Fruit fly (Drosophila melanogaster) whole organism, embryonic: Measurements from ENCODE around the gene CG33932.

ENCODE experiments used
- B-H2 ChIP-seq: fragments of 200-800 bp; sonication (Bioruptor generic); optimal IDR thresholded peaks from 2 replicates; lab custom pipeline; 2018; ENCODE audit warnings: missing biosample characterization, mild to moderate bottlenecking, missing genetic modification characterization
- CG10979 ChIP-seq: fragments of 200-800 bp; sonication (Bioruptor generic); optimal IDR thresholded peaks from 2 replicates; lab custom pipeline; 2018; ENCODE audit warnings: missing biosample characterization, mild to moderate bottlenecking, missing genetic modification characterization, moderate library complexity
- CG12769 ChIP-seq: fragments of 200-800 bp; sonication (Bioruptor generic); optimal IDR thresholded peaks from 2 replicates; lab custom pipeline; 2019; ENCODE audit warnings: missing biosample characterization, mild to moderate bottlenecking, missing genetic modification characterization, moderate library complexity
- CG15269 ChIP-seq: fragments of 200-800 bp; sonication (Bioruptor generic); optimal IDR thresholded peaks from 2 replicates; lab custom pipeline; 2018; ENCODE audit warnings: missing biosample characterization, mild to moderate bottlenecking, missing genetic modification characterization, moderate library complexity
- CG16779 ChIP-seq: fragments of 200-800 bp; sonication (Bioruptor generic); IDR thresholded peaks from 2 replicates; pipeline ENCODE4 v1.3.6; 2022; ENCODE audit warnings: missing biosample characterization, missing genetic modification characterization
- CG16815 ChIP-seq: fragments of 200-800 bp; sonication (Bioruptor generic); optimal IDR thresholded peaks from 3 replicates; lab custom pipeline; 2017; ENCODE audit warnings: missing biosample characterization, mild to moderate bottlenecking, missing genetic modification characterization
- CG17912 ChIP-seq: fragments of 200-800 bp; sonication (Bioruptor generic); optimal IDR thresholded peaks from 2 replicates; lab custom pipeline; 2018; ENCODE audit warnings: missing biosample characterization, mild to moderate bottlenecking, missing genetic modification characterization
- CG1792 ChIP-seq: fragments of 200-800 bp; sonication (Bioruptor generic); optimal IDR thresholded peaks from 2 replicates; lab custom pipeline; 2016; ENCODE audit warnings: missing biosample characterization, missing genetic modification characterization
- CG2889 ChIP-seq: fragments of 200-800 bp; sonication (Bioruptor generic); IDR thresholded peaks from 3 replicates; pipeline ENCODE4 v1.3.6; 2022; ENCODE audit warnings: missing biosample characterization, missing genetic modification characterization
- CG3163 ChIP-seq: fragments of 200-800 bp; sonication (Bioruptor generic); optimal IDR thresholded peaks from 3 replicates; lab custom pipeline; 2016; ENCODE audit warnings: missing biosample characterization, missing genetic modification characterization
- CG3847 ChIP-seq: fragments of 200-800 bp; sonication (Bioruptor generic); IDR thresholded peaks from 2 replicates; pipeline ENCODE4 v1.3.6; 2022; ENCODE audit warnings: missing biosample characterization, missing genetic modification characterization
- CG4282 ChIP-seq: fragments of 200-800 bp; sonication (Bioruptor generic); optimal IDR thresholded peaks from 2 replicates; lab custom pipeline; 2016; ENCODE audit warnings: missing biosample characterization, missing genetic modification characterization
- CG4360 ChIP-seq: fragments of 200-800 bp; sonication (Bioruptor generic); IDR thresholded peaks from 2 replicates; pipeline ENCODE4 v1.3.6; 2022; ENCODE audit warnings: missing biosample characterization, missing genetic modification characterization
- CG6654 ChIP-seq: fragments of 200-800 bp; sonication (Bioruptor generic); optimal IDR thresholded peaks from 2 replicates; lab custom pipeline; 2017; ENCODE audit warnings: missing biosample characterization, mild to moderate bottlenecking, missing genetic modification characterization
- CG6791 ChIP-seq: fragments of 200-800 bp; sonication (Bioruptor generic); IDR thresholded peaks from 3 replicates; pipeline ENCODE4 v1.3.6; 2022; ENCODE audit warnings: missing biosample characterization, missing genetic modification characterization; ENCODE audit not compliant: partially characterized antibody
- CG7928 ChIP-seq: fragments of 200-800 bp; sonication (Bioruptor generic); optimal IDR thresholded peaks from 2 replicates; lab custom pipeline; 2017; ENCODE audit warnings: missing biosample characterization, mild to moderate bottlenecking, missing genetic modification characterization
- CoRest ChIP-seq: fragments of 200-800 bp; sonication (Bioruptor generic); optimal IDR thresholded peaks from 3 replicates; lab custom pipeline; 2018; ENCODE audit warnings: missing biosample characterization, mild to moderate bottlenecking, missing genetic modification characterization, moderate library complexity
- CrebB ChIP-seq: fragments of 200-800 bp; sonication (Bioruptor generic); optimal IDR thresholded peaks from 3 replicates; lab custom pipeline; 2018; ENCODE audit warnings: missing biosample characterization, mild to moderate bottlenecking, missing genetic modification characterization
- D ChIP-seq, 2 experiments: fragments of 200-800 bp in 1 of 2; fragments of >200 bp in 1 of 2; sonication (Bioruptor generic) in 1 of 2; optimal IDR thresholded peaks; 2 replicates in 1 of 2; 3 replicates in 1 of 2; lab custom pipeline; 2017; ENCODE audit warnings: mild to moderate bottlenecking in 1 of 2, missing biosample characterization in 1 of 2, missing genetic modification characterization in 1 of 2, missing genetic modification reagents in 1 of 2
- E2f2 ChIP-seq: fragments of 200-800 bp; sonication (Bioruptor generic); IDR thresholded peaks from 2 replicates; pipeline ENCODE4 v1.3.6; 2022; ENCODE audit warnings: missing biosample characterization, missing genetic modification characterization
- Hr51 ChIP-seq, 2 experiments: fragments of 200-800 bp; sonication (Bioruptor generic); optimal IDR thresholded peaks; 2 replicates in 1 of 2; 3 replicates in 1 of 2; lab custom pipeline; 2016 to 2018; ENCODE audit warnings: missing biosample characterization in 2 of 2, missing genetic modification characterization in 2 of 2, mild to moderate bottlenecking in 1 of 2, moderate library complexity in 1 of 2
- Hsf ChIP-seq: fragments of 200-800 bp; sonication (Bioruptor generic); optimal IDR thresholded peaks from 3 replicates; lab custom pipeline; 2016; ENCODE audit warnings: missing biosample characterization, missing genetic modification characterization
- MTF-1 ChIP-seq: fragments of 200-800 bp; sonication (Bioruptor generic); optimal IDR thresholded peaks from 2 replicates; lab custom pipeline; 2018; ENCODE audit warnings: missing biosample characterization, mild to moderate bottlenecking, missing genetic modification characterization, borderline replicate concordance
- Nf-YC ChIP-seq: fragments of 200-800 bp; optimal IDR thresholded peaks from 3 replicates; lab custom pipeline; 2019; ENCODE audit warnings: missing biosample characterization, mild to moderate bottlenecking, missing genetic modification characterization, moderate library complexity
- Pdp1 ChIP-seq, 2 experiments: fragments of 200-800 bp; sonication (Bioruptor generic); optimal IDR thresholded peaks; 3 replicates each; lab custom pipeline; 2016; ENCODE audit warnings: missing biosample characterization in 2 of 2, missing genetic modification characterization in 2 of 2, mild to moderate bottlenecking in 1 of 2, moderate library complexity in 1 of 2
- Ptx1 ChIP-seq: fragments of 200-800 bp; sonication (Bioruptor generic); IDR thresholded peaks from 2 replicates; pipeline ENCODE4 v1.3.6; 2022; ENCODE audit warnings: missing biosample characterization, missing genetic modification characterization
- TFAM ChIP-seq: fragments of 200-800 bp; sonication (Bioruptor generic); optimal IDR thresholded peaks from 2 replicates; lab custom pipeline; 2017; ENCODE audit warnings: missing biosample characterization, missing genetic modification characterization, inconsistent platforms
- al ChIP-seq: fragments of 200-800 bp; sonication (Bioruptor generic); IDR thresholded peaks from 2 replicates; pipeline ENCODE4 v1.3.6; 2022; ENCODE audit warnings: missing biosample characterization, missing genetic modification characterization
- cas ChIP-seq: fragments of 200-800 bp; sonication (Bioruptor generic); IDR thresholded peaks from 2 replicates; pipeline ENCODE4 v1.3.6; 2022; ENCODE audit warnings: missing biosample characterization, missing genetic modification characterization
- cato ChIP-seq: fragments of 200-800 bp; sonication (Bioruptor generic); optimal IDR thresholded peaks from 2 replicates; lab custom pipeline; 2016; ENCODE audit warnings: missing biosample characterization, missing genetic modification characterization, borderline replicate concordance
- emc ChIP-seq: fragments of 200-800 bp; sonication (Bioruptor generic); optimal IDR thresholded peaks from 2 replicates; lab custom pipeline; 2016; ENCODE audit warnings: missing biosample characterization, missing genetic modification characterization
- eve ChIP-seq, 2 experiments: fragments of >200 bp; optimal IDR thresholded peaks; 2 replicates each; lab custom pipeline; 2017; ENCODE audit warnings: missing biosample characterization in 2 of 2, missing genetic modification characterization in 2 of 2
- fd96Cb ChIP-seq: fragments of 200-800 bp; sonication (Bioruptor generic); optimal IDR thresholded peaks from 2 replicates; lab custom pipeline; 2018; ENCODE audit warnings: missing biosample characterization, mild to moderate bottlenecking, missing genetic modification characterization, moderate library complexity
- ftz-f1 ChIP-seq: fragments of 200-800 bp; sonication (Bioruptor generic); optimal IDR thresholded peaks from 2 replicates; lab custom pipeline; 2016; ENCODE audit warnings: missing biosample characterization, missing genetic modification characterization
- gce ChIP-seq: fragments of 200-800 bp; sonication (Bioruptor generic); IDR thresholded peaks from 3 replicates; pipeline ENCODE4 v1.3.6; 2022; ENCODE audit warnings: missing biosample characterization, missing genetic modification characterization
- ham ChIP-seq: fragments of 200-800 bp; sonication (Bioruptor generic); IDR thresholded peaks from 2 replicates; pipeline ENCODE4 v1.3.6; 2022; ENCODE audit warnings: missing biosample characterization, missing genetic modification characterization
- lola ChIP-seq, 3 experiments: fragments of >200 bp in 2 of 3; fragments of 200-800 bp in 1 of 3; sonication (Bioruptor generic) in 1 of 3; optimal IDR thresholded peaks; 2 replicates each; lab custom pipeline; 2017 to 2019; ENCODE audit warnings: missing biosample characterization in 3 of 3, missing genetic modification characterization in 3 of 3, mild to moderate bottlenecking in 1 of 3, moderate library complexity in 1 of 3
- mirr ChIP-seq: fragments of 200-800 bp; sonication (Bioruptor generic); optimal IDR thresholded peaks from 3 replicates; lab custom pipeline; 2018; ENCODE audit warnings: missing biosample characterization, mild to moderate bottlenecking, missing genetic modification characterization
- pita ChIP-seq: fragments of 200-800 bp; sonication (Bioruptor generic); optimal IDR thresholded peaks from 2 replicates; lab custom pipeline; 2017; ENCODE audit warnings: missing biosample characterization, mild to moderate bottlenecking, missing genetic modification characterization
- pnt ChIP-seq: fragments of 200-800 bp; sonication (Bioruptor generic); optimal IDR thresholded peaks from 3 replicates; lab custom pipeline; 2016; ENCODE audit warnings: missing biosample characterization, missing genetic modification characterization
- pzg ChIP-seq: fragments of 200-800 bp; sonication (Bioruptor generic); optimal IDR thresholded peaks from 3 replicates; lab custom pipeline; 2018; ENCODE audit warnings: missing biosample characterization, mild to moderate bottlenecking, missing genetic modification characterization, moderate library complexity
- repo ChIP-seq: fragments of 200-800 bp; sonication (Bioruptor generic); optimal IDR thresholded peaks from 2 replicates; lab custom pipeline; 2016; ENCODE audit warnings: missing biosample characterization, missing genetic modification characterization
- shn ChIP-seq: fragments of 200-800 bp; sonication (Bioruptor generic); optimal IDR thresholded peaks from 3 replicates; lab custom pipeline; 2016; ENCODE audit warnings: missing biosample characterization, missing genetic modification characterization
- sisA ChIP-seq: fragments of 200-800 bp; sonication (Bioruptor generic); IDR thresholded peaks from 2 replicates; pipeline ENCODE4 v1.3.6; 2022; ENCODE audit warnings: missing biosample characterization, missing genetic modification characterization
- tin ChIP-seq: fragments of 200-800 bp; sonication (Bioruptor generic); optimal IDR thresholded peaks from 3 replicates; lab custom pipeline; 2016; ENCODE audit warnings: missing biosample characterization, missing genetic modification characterization
- tna ChIP-seq: fragments of 200-800 bp; sonication (Bioruptor generic); IDR thresholded peaks from 2 replicates; pipeline ENCODE4 v1.3.6; 2022; ENCODE audit warnings: missing biosample characterization, missing genetic modification characterization; ENCODE audit not compliant: partially characterized antibody
- tup ChIP-seq: fragments of 200-800 bp; sonication (Bioruptor generic); optimal IDR thresholded peaks from 2 replicates; lab custom pipeline; 2016; ENCODE audit warnings: missing biosample characterization, mild to moderate bottlenecking, missing genetic modification characterization, moderate library complexity
- unc-4 ChIP-seq: fragments of 200-800 bp; sonication (Bioruptor generic); IDR thresholded peaks from 2 replicates; pipeline ENCODE4 v1.3.6; 2022; ENCODE audit warnings: missing biosample characterization, missing genetic modification characterization; ENCODE audit not compliant: partially characterized antibody
- vnd ChIP-seq: fragments of 200-800 bp; sonication (Bioruptor generic); IDR thresholded peaks from 3 replicates; pipeline ENCODE4 v1.3.6; 2022; ENCODE audit warnings: missing biosample characterization, missing genetic modification characterization; ENCODE audit not compliant: partially characterized antibody

The CG33932 gene

dm6 chrX:19748565-19748964 is 4.3 kb downstream of the CG33932 start (continued):
- TF ChIP-seq tin = no peak
- TF ChIP-seq CG6791 = peak; percentile 63; the same call in 2 of the 3 replicates
- peak; percentile 97 for TF ChIP-seq E2f2 (GFP tag; lab: Robert Waterston, UW)
- TF ChIP-seq CG10979 (tag; lab: Kevin White, UChicago) = no peak
- no peak for TF ChIP-seq ham
- TF ChIP-seq sisA = no peak
- TF ChIP-seq CG7928 (GFP tag; lab: Kevin White, UChicago) = no peak
- no peak for TF ChIP-seq lola (GFP tag; optimal IDR thresholded peaks at IDR 0.05; lab: Kevin White, UChicago)
- peak; percentile 5 for TF ChIP-seq shn (GFP tag; lab: Kevin White, UChicago)
- TF ChIP-seq CG16815 = no peak
- TF ChIP-seq pzg = peak; percentile 82
- no peak for TF ChIP-seq CG4360 (GFP tag; lab: Robert Waterston, UW)
- TF ChIP-seq cas (GFP tag; lab: Robert Waterston, UW) = no peak
- TF ChIP-seq Hsf (GFP tag; lab: Kevin White, UChicago) = no peak
- peak in 1 of 2 experiments; percentile 55 for TF ChIP-seq Pdp1 (GFP tag; optimal IDR thresholded peaks at IDR 0.05; lab: Kevin White, UChicago)
- no peak for TF ChIP-seq tna (GFP tag; lab: Robert Waterston, UW)
- no peak for TF ChIP-seq TFAM (GFP tag; lab: Kevin White, UChicago)
- TF ChIP-seq CG3163 (GFP tag; lab: Kevin White, UChicago) = no peak
- 0 out of 3 replicates have a peak, but pooled peaks have one; percentile 17 for TF ChIP-seq vnd
- no peak for TF ChIP-seq Ptx1 (GFP tag; lab: Robert Waterston, UW)
- TF ChIP-seq, all 482 proteins: peak for 84

- TF ChIP-seq CG16779 (GFP tag; lab: Robert Waterston, UW) (no peak), CG6654 (GFP tag; lab: Kevin White, UChicago) (no peak), MTF-1 (GFP tag; lab: Kevin White, UChicago) (peak; percentile 37), CG1792 (GFP tag; lab: Kevin White, UChicago) (peak; percentile 40), CG17912 (GFP tag; lab: Kevin White, UChicago) (peak; percentile 17), CG4282 (GFP tag; lab: Kevin White, UChicago) (no peak), eve (GFP tag; optimal IDR thresholded peaks at IDR 0.05; lab: Kevin White, UChicago) (no peak), cato (GFP tag; lab: Kevin White, UChicago) (no peak), gce (0 out of 3 replicates have a peak, but pooled peaks have one; percentile 45), B-H2 (GFP tag; lab: Kevin White, UChicago) (peak; percentile 47), CG12769 (tag; lab: Kevin White, UChicago) (peak; percentile 22), repo (GFP tag; lab: Kevin White, UChicago) (no peak), tup (GFP tag; lab: Kevin White, UChicago) (no peak), fd96Cb (tag; lab: Kevin White, UChicago) (no peak), mirr (peak; percentile 60), pita (GFP tag; lab: Kevin White, UChicago) (no peak), CrebB (tag; lab: Kevin White, UChicago) (peak; percentile 53), emc (GFP tag; lab: Kevin White, UChicago) (no peak), CG2889 (GFP tag; lab: Robert Waterston, UW) (no peak), Nf-YC (tag; lab: Kevin White, UChicago) (peak; percentile 65), al (no peak), unc-4 (GFP tag; lab: Robert Waterston, UW) (peak; percentile 71), CG15269 (tag; lab: Kevin White, UChicago) (peak; percentile 15), CG3847 (GFP tag; lab: Robert Waterston, UW) (peak; percentile 33; the same call in 1 of the 2 replicates), CoRest (tag; lab: Kevin White, UChicago) (no peak), ftz-f1 (GFP tag; lab: Kevin White, UChicago) (peak; percentile 70), pnt (GFP tag; lab: Kevin White, UChicago) (no peak), Hr51 (GFP tag; optimal IDR thresholded peaks at IDR 0.05; lab: Kevin White, UChicago) (peak in 1 of 2 experiments; percentile 13), D (optimal IDR thresholded peaks at IDR 0.05; lab: Kevin White, UChicago) (no peak), D (GFP tag; optimal IDR thresholded peaks at IDR 0.05; lab: Kevin White, UChicago) (peak; percentile 32)
Measured at dm6 chrX:19750626-19751149, 6.5 kb downstream of the CG33932 start, which contains the start of gene Abcd3. Gene Abcd3 (plus strand): TSS chrX:19750770.
